Worm (Caenorhabditis elegans) whole organism, L4 larva: ENCODE measurements around the gene irld-21.

Experiments
- egl-27 ChIP-seq: sonication (generic microtip); optimal IDR thresholded peaks from 3 replicates; lab custom pipeline; 2017; ENCODE audit warnings: missing biosample characterization, missing genetic modification reagents, missing genetic modification characterization
- jun-1 ChIP-seq: fragments of 150-350 bp; optimal IDR thresholded peaks from 2 replicates; lab custom pipeline; 2014; ENCODE audit warnings: missing biosample characterization, missing genetic modification reagents, missing genetic modification characterization
- lin-13 ChIP-seq: fragments of 150-350 bp; optimal IDR thresholded peaks from 2 replicates; lab custom pipeline; 2014; ENCODE audit warnings: missing biosample characterization, missing genetic modification reagents, missing genetic modification characterization
- nhr-237 ChIP-seq: sonication (generic microtip); optimal IDR thresholded peaks from 2 replicates; lab custom pipeline; 2017; ENCODE audit warnings: missing biosample characterization, missing genetic modification characterization
- tra-1 ChIP-seq: fragments of 200-800 bp; sonication (Bioruptor generic); IDR thresholded peaks from 2 replicates; pipeline ENCODE4 v1.3.6; 2022; ENCODE audit warnings: missing genetic modification reagents, missing genetic modification characterization, missing compliant biosample characterization

ce11 chrIV:10072527-10072926, 49.6 kb downstream of the irld-21 start, which contains the start of gene W01B6.3:
- no peak for TF ChIP-seq lin-13 (GFP tag; lab: Kevin White, UChicago)
- TF ChIP-seq nhr-237, result no peak
- TF ChIP-seq jun-1, result no peak
- no peak for TF ChIP-seq tra-1
- TF ChIP-seq egl-27, result no peak
